Worm (Caenorhabditis elegans) whole organism, L1 larva: ENCODE data around the gene sms-1.

Experiments
- C34B4.2 ChIP-seq: sonication (generic microtip); optimal IDR thresholded peaks from 2 replicates; lab custom pipeline; 2017; ENCODE audit warnings: mild to moderate bottlenecking, missing genetic modification characterization, missing compliant biosample characterization
- Y116A8C.19 ChIP-seq: sonication (generic microtip); optimal IDR thresholded peaks from 2 replicates; lab custom pipeline; 2016; ENCODE audit warnings: missing compliant biosample characterization, missing genetic modification characterization, borderline replicate concordance
- aha-1 ChIP-seq: fragments of 150-350 bp; optimal IDR thresholded peaks from 2 replicates; lab custom pipeline; 2014; ENCODE audit warnings: missing biosample characterization, missing genetic modification characterization
- ceh-8 ChIP-seq: fragments of 200-800 bp; sonication (Bioruptor generic); optimal IDR thresholded peaks from 2 replicates; lab custom pipeline; 2018; ENCODE audit warnings: mild to moderate bottlenecking, missing genetic modification characterization, moderate library complexity, missing compliant biosample characterization
- ceh-88 ChIP-seq: fragments of 200-800 bp; sonication (Bioruptor generic); IDR thresholded peaks from 2 replicates; pipeline ENCODE4 v1.3.6; 2022; ENCODE audit warnings: missing genetic modification characterization, missing compliant biosample characterization
- ceh-90 ChIP-seq: sonication (generic microtip); optimal IDR thresholded peaks from 2 replicates; lab custom pipeline; 2016; ENCODE audit warnings: missing genetic modification characterization, missing compliant biosample characterization
- dpl-1 ChIP-seq, 3 experiments: fragments of 150-350 bp in 2 of 3; sonication (generic microtip) in 1 of 3; optimal IDR thresholded peaks; 2 replicates each; lab custom pipeline; 2014 to 2017; ENCODE audit warnings: missing biosample characterization in 3 of 3, missing genetic modification characterization in 3 of 3, missing genetic modification reagents in 3 of 3
- efl-1 ChIP-seq, 4 experiments: fragments of 150-350 bp; optimal IDR thresholded peaks in 3 of 4; peaks in 1 of 4; 1 replicate in 1 of 4; 2 replicates in 3 of 4; lab custom pipeline; 2014; ENCODE audit warnings: missing biosample characterization in 2 of 4, missing genetic modification characterization in 2 of 4, missing genetic modification reagents in 2 of 4
- efl-3 ChIP-seq: fragments of 200-800 bp; sonication (Bioruptor generic); optimal IDR thresholded peaks from 2 replicates; lab custom pipeline; 2018; ENCODE audit warnings: mild to moderate bottlenecking, missing genetic modification characterization, missing compliant biosample characterization
- egl-27 ChIP-seq, 2 experiments: fragments of 150-350 bp in 1 of 2; sonication (generic microtip); optimal IDR thresholded peaks; 3 replicates each; lab custom pipeline; 2017 to 2018; ENCODE audit warnings: missing biosample characterization in 2 of 2, missing genetic modification characterization in 2 of 2, missing genetic modification reagents in 2 of 2
- elt-2 ChIP-seq: sonication (generic microtip); optimal IDR thresholded peaks from 2 replicates; lab custom pipeline; 2016; ENCODE audit warnings: missing genetic modification characterization, mild to moderate bottlenecking, inconsistent platforms, missing compliant biosample characterization, missing genetic modification reagents
- elt-3 ChIP-seq, 6 experiments: fragments of 150-350 bp in 1 of 6; sonication (generic microtip); optimal IDR thresholded peaks; 2 replicates each; lab custom pipeline; 2017 to 2018; ENCODE audit warnings: missing biosample characterization in 6 of 6, missing genetic modification characterization in 6 of 6, inconsistent platforms in 1 of 6
- ets-5 ChIP-seq: fragments of 200-800 bp; sonication (Bioruptor generic); IDR thresholded peaks from 2 replicates; pipeline ENCODE4 v1.3.6; 2022; ENCODE audit warnings: missing genetic modification characterization, missing compliant biosample characterization
- fkh-10 ChIP-seq: sonication (generic microtip); optimal IDR thresholded peaks from 2 replicates; lab custom pipeline; 2017; ENCODE audit warnings: missing biosample characterization, missing genetic modification reagents, missing genetic modification characterization
- fkh-8 ChIP-seq: sonication (generic microtip); optimal IDR thresholded peaks from 2 replicates; lab custom pipeline; 2016; ENCODE audit warnings: mild to moderate bottlenecking, missing genetic modification characterization, missing compliant biosample characterization
- hpl-2 ChIP-seq: fragments of 150-350 bp; optimal IDR thresholded peaks from 2 replicates; lab custom pipeline; 2014; ENCODE audit warnings: missing biosample characterization, missing genetic modification reagents, missing genetic modification characterization
- irx-1 ChIP-seq: sonication (generic microtip); optimal IDR thresholded peaks from 2 replicates; lab custom pipeline; 2016; ENCODE audit warnings: missing genetic modification characterization, missing compliant biosample characterization
- lin-13 ChIP-seq: fragments of 150-350 bp; optimal IDR thresholded peaks from 2 replicates; lab custom pipeline; 2014; ENCODE audit warnings: missing biosample characterization, missing genetic modification reagents, missing genetic modification characterization
- lin-14 ChIP-seq: fragments of 200-800 bp; sonication (Bioruptor generic); optimal IDR thresholded peaks from 2 replicates; lab custom pipeline; 2018; ENCODE audit warnings: mild to moderate bottlenecking, missing genetic modification characterization, moderate library complexity, missing compliant biosample characterization
- lin-15B ChIP-seq: fragments of 150-350 bp; sonication (generic microtip); optimal IDR thresholded peaks from 3 replicates; lab custom pipeline; 2014; ENCODE audit warnings: missing biosample characterization, missing genetic modification characterization
- lin-35 ChIP-seq, 2 experiments: fragments of 150-350 bp; optimal IDR thresholded peaks; 2 replicates each; lab custom pipeline; 2014; ENCODE audit warnings: missing biosample characterization in 2 of 2, missing genetic modification characterization in 2 of 2, missing genetic modification reagents in 2 of 2
- lir-3 ChIP-seq: sonication (generic microtip); optimal IDR thresholded peaks from 2 replicates; lab custom pipeline; 2016; ENCODE audit warnings: mild to moderate bottlenecking, missing genetic modification characterization, moderate library complexity, missing compliant biosample characterization; ENCODE audit not compliant: poor library complexity
- mdl-1 ChIP-seq, 2 experiments: fragments of 150-350 bp; optimal IDR thresholded peaks; 2 replicates each; lab custom pipeline; 2014 to 2017; ENCODE audit warnings: missing biosample characterization in 2 of 2, missing genetic modification characterization in 2 of 2, inconsistent platforms in 1 of 2
- nhr-47 ChIP-seq: sonication (generic microtip); optimal IDR thresholded peaks from 2 replicates; lab custom pipeline; 2016; ENCODE audit warnings: mild to moderate bottlenecking, missing genetic modification characterization, moderate library complexity, missing compliant biosample characterization
- nhr-71 ChIP-seq: sonication (generic microtip); optimal IDR thresholded peaks from 2 replicates; lab custom pipeline; 2016; ENCODE audit warnings: mild to moderate bottlenecking, missing genetic modification characterization, moderate library complexity, missing compliant biosample characterization
- nhr-85 ChIP-seq: sonication (generic microtip); peaks from one replicate; lab custom pipeline; 2016; ENCODE audit warnings: missing genetic modification characterization, inconsistent platforms, missing compliant biosample characterization
- nhr-90 ChIP-seq: sonication (generic microtip); optimal IDR thresholded peaks from 2 replicates; lab custom pipeline; 2016; ENCODE audit warnings: mild to moderate bottlenecking, missing genetic modification characterization, missing compliant biosample characterization; ENCODE audit not compliant: poor library complexity
- pax-3 ChIP-seq: fragments of 200-800 bp; sonication (Bioruptor generic); optimal IDR thresholded peaks from 2 replicates; lab custom pipeline; 2018; ENCODE audit warnings: mild to moderate bottlenecking, missing genetic modification characterization, moderate library complexity, missing compliant biosample characterization
- tbx-2 ChIP-seq: sonication (generic microtip); optimal IDR thresholded peaks from 2 replicates; lab custom pipeline; 2016; ENCODE audit warnings: missing genetic modification characterization, missing compliant biosample characterization
- tlp-1 ChIP-seq: fragments of 150-350 bp; optimal IDR thresholded peaks from 2 replicates; lab custom pipeline; 2014; ENCODE audit warnings: missing biosample characterization, missing genetic modification characterization
- unc-62 ChIP-seq: fragments of 150-350 bp; optimal IDR thresholded peaks from 2 replicates; lab custom pipeline; 2014; ENCODE audit warnings: missing biosample characterization, missing genetic modification reagents, missing genetic modification characterization
- unc-86 ChIP-seq: sonication (generic microtip); optimal IDR thresholded peaks from 2 replicates; lab custom pipeline; 2016; ENCODE audit warnings: missing genetic modification characterization, missing compliant biosample characterization
- ztf-11 ChIP-seq, 2 experiments: sonication (generic microtip); optimal IDR thresholded peaks; 2 replicates each; lab custom pipeline; 2016 to 2017; ENCODE audit warnings: missing genetic modification characterization in 2 of 2, missing biosample characterization in 1 of 2, missing compliant biosample characterization in 1 of 2

The sms-1 gene

ce11 chrIV:11472023-11472422 lies 26.0 kb downstream of the sms-1 start:
- TF ChIP-seq ets-5 (no peak), efl-1 (optimal IDR thresholded peaks at IDR 0.05; lab: Kevin White, UChicago) (no peak), efl-1 (GFP tag; optimal IDR thresholded peaks at IDR 0.05 in 1 of 2; lab: Kevin White, UChicago) (peak in 1 of 2 experiments; percentile 51)

ce11 chrIV:11469698-11470591 lies 28.0 kb downstream of the sms-1 start, which contains the start of the genes C10C6.13 and wht-2:
Gene C10C6.13 (minus strand): TSS chrIV:11469748.
Gene wht-2 (plus strand): TSS chrIV:11470436.
- TF ChIP-seq C34B4.2 (tag; lab: Kevin White, UChicago) (no peak), elt-2 (tag; lab: Kevin White, UChicago) (peak; percentile 53)

- no peak for TF ChIP-seq tlp-1 (tag; lab: Kevin White, UChicago)
- TF ChIP-seq lin-15B (tag; lab: Kevin White, UChicago): no peak
- no peak for TF ChIP-seq ceh-8 (GFP tag; lab: Kevin White, UChicago)
- no peak for TF ChIP-seq pax-3
These were observed 30.6 kb downstream of the sms-1 start, which contains the start of gene C10C6.7 for ce11 chrIV:11467413-11467812. Gene C10C6.7 (minus strand): TSS chrIV:11467513.

ce11 chrIV:11465125-11465524 lies 32.8 kb downstream of the sms-1 start, which contains the start of gene C10C6.3:
Gene C10C6.3 (minus strand): TSS chrIV:11465225.
- no peak for TF ChIP-seq efl-3 (GFP tag; lab: Kevin White, UChicago)
- no peak for TF ChIP-seq elt-3 (tag; optimal IDR thresholded peaks at IDR 0.05; lab: Kevin White, UChicago)
- TF ChIP-seq irx-1 (tag; lab: Kevin White, UChicago): no peak
- TF ChIP-seq hpl-2 (GFP tag; lab: Kevin White, UChicago): no peak
- TF ChIP-seq mdl-1 (tag; optimal IDR thresholded peaks at IDR 0.05; lab: Kevin White, UChicago): no peak
- no peak for TF ChIP-seq ets-5
- TF ChIP-seq lin-35 (GFP tag; optimal IDR thresholded peaks at IDR 0.05; lab: Kevin White, UChicago): no peak
- no peak for TF ChIP-seq Y116A8C.19 (tag; lab: Kevin White, UChicago)
- TF ChIP-seq nhr-85 (tag; lab: Kevin White, UChicago): no peak
- TF ChIP-seq nhr-47 (tag; lab: Kevin White, UChicago): no peak
- TF ChIP-seq, all 84 proteins: peak for 0

- no peak for TF ChIP-seq elt-2 (tag; lab: Kevin White, UChicago)
- peak; percentile 40 for TF ChIP-seq lin-14
These were observed 36.6 kb downstream of the sms-1 start for ce11 chrIV:11461335-11461734.

- no peak for TF ChIP-seq tbx-2 (tag; lab: Kevin White, UChicago)
- TF ChIP-seq elt-2 (tag; lab: Kevin White, UChicago): no peak
- no peak for TF ChIP-seq lir-3 (tag; lab: Kevin White, UChicago)
- TF ChIP-seq mdl-1 (tag; optimal IDR thresholded peaks at IDR 0.05; lab: Kevin White, UChicago): no peak
- TF ChIP-seq egl-27 (tag; optimal IDR thresholded peaks at IDR 0.05; lab: Kevin White, UChicago): no peak
- no peak for TF ChIP-seq fkh-10 (GFP tag; lab: Kevin White, UChicago)
- TF ChIP-seq efl-1 (optimal IDR thresholded peaks at IDR 0.05; lab: Kevin White, UChicago): no peak
- TF ChIP-seq efl-1 (GFP tag; optimal IDR thresholded peaks at IDR 0.05 in 1 of 2; lab: Kevin White, UChicago): peak in 1 of 2 experiments; percentile 25
These were observed 38.3 kb downstream of the sms-1 start, which contains the start of gene npr-3 for ce11 chrIV:11459684-11460083. Gene npr-3 (plus strand): TSS chrIV:11459984.

- TF ChIP-seq lin-14: peak; percentile 76
- TF ChIP-seq ceh-88 (GFP tag; lab: Robert Waterston, UW): no peak
- peak; percentile 17 for TF ChIP-seq nhr-71 (tag; lab: Kevin White, UChicago)
- no peak for TF ChIP-seq ztf-11 (tag; optimal IDR thresholded peaks at IDR 0.05; lab: Kevin White, UChicago)
- TF ChIP-seq ceh-90: no peak
- peak; percentile 26 for TF ChIP-seq nhr-47 (tag; lab: Kevin White, UChicago)
- peak; percentile 57 for TF ChIP-seq fkh-8 (tag; lab: Kevin White, UChicago)
- TF ChIP-seq elt-2 (tag; lab: Kevin White, UChicago): no peak
- peak; percentile 8 for TF ChIP-seq unc-86
- no peak for TF ChIP-seq lin-13 (GFP tag; lab: Kevin White, UChicago)
- TF ChIP-seq unc-62 (GFP tag; lab: Kevin White, UChicago): no peak
- TF ChIP-seq dpl-1 (GFP tag; optimal IDR thresholded peaks at IDR 0.05; lab: Kevin White, UChicago): no peak
- no peak for TF ChIP-seq efl-1 (optimal IDR thresholded peaks at IDR 0.05; lab: Kevin White, UChicago)
- TF ChIP-seq efl-1 (GFP tag; optimal IDR thresholded peaks at IDR 0.05 in 1 of 2; lab: Kevin White, UChicago): no peak
- TF ChIP-seq tbx-2 (tag; lab: Kevin White, UChicago): no peak
- TF ChIP-seq aha-1 (tag; lab: Kevin White, UChicago): no peak
- TF ChIP-seq nhr-90 (tag; lab: Kevin White, UChicago): no peak
These were observed 39.2 kb downstream of the sms-1 start for ce11 chrIV:11458700-11459263.
